Worm (Caenorhabditis elegans) whole organism, L3 larva: ENCODE measurements around the gene fbxb-90.

Experiments used
- ZK546.5 ChIP-seq: sonication (generic microtip); optimal IDR thresholded peaks from 2 replicates; lab custom pipeline; 2017; ENCODE audit warnings: missing biosample characterization, missing genetic modification characterization
- ama-1 ChIP-seq: fragments of 150-350 bp; optimal IDR thresholded peaks from 2 replicates; lab custom pipeline; 2018
- ceh-16 ChIP-seq: sonication (generic microtip); optimal IDR thresholded peaks from 2 replicates; lab custom pipeline; 2017; ENCODE audit warnings: missing biosample characterization, missing genetic modification characterization
- ceh-82 ChIP-seq: fragments of 150-350 bp; optimal IDR thresholded peaks from 2 replicates; lab custom pipeline; 2014; ENCODE audit warnings: missing biosample characterization, missing genetic modification characterization
- ceh-9 ChIP-seq: sonication (generic microtip); optimal IDR thresholded peaks from 2 replicates; lab custom pipeline; 2018; ENCODE audit warnings: missing biosample characterization, missing genetic modification characterization
- egl-27 ChIP-seq: sonication (generic microtip); optimal IDR thresholded peaks from 4 replicates; lab custom pipeline; 2017; ENCODE audit warnings: missing biosample characterization, missing genetic modification reagents, missing genetic modification characterization
- egl-5 ChIP-seq: fragments of 150-350 bp; optimal IDR thresholded peaks from 2 replicates; lab custom pipeline; 2017; ENCODE audit warnings: missing biosample characterization, missing genetic modification reagents, missing genetic modification characterization, inconsistent platforms
- elt-1 ChIP-seq: fragments of 150-350 bp; optimal IDR thresholded peaks from 2 replicates; lab custom pipeline; 2014; ENCODE audit warnings: missing biosample characterization, missing genetic modification characterization
- elt-2 ChIP-seq: sonication (generic microtip); optimal IDR thresholded peaks from 2 replicates; lab custom pipeline; 2016; ENCODE audit warnings: missing genetic modification reagents, mild to moderate bottlenecking, missing genetic modification characterization, missing compliant biosample characterization
- elt-3 ChIP-seq, 3 experiments: fragments of 150-350 bp in 1 of 3; sonication (generic microtip) in 2 of 3; optimal IDR thresholded peaks; 2 replicates in 2 of 3; 4 replicates in 1 of 3; lab custom pipeline; 2014 to 2017; ENCODE audit warnings: missing biosample characterization in 3 of 3, missing genetic modification characterization in 3 of 3
- eor-1 ChIP-seq, 2 experiments: fragments of 150-350 bp; optimal IDR thresholded peaks; 2 replicates each; lab custom pipeline; 2014 to 2018; ENCODE audit warnings: missing biosample characterization in 2 of 2, missing genetic modification characterization in 2 of 2
- fkh-10 ChIP-seq: sonication (generic microtip); optimal IDR thresholded peaks from 2 replicates; lab custom pipeline; 2017; ENCODE audit warnings: missing biosample characterization, missing genetic modification reagents, missing genetic modification characterization
- fkh-2 ChIP-seq: fragments of 150-350 bp; optimal IDR thresholded peaks from 2 replicates; lab custom pipeline; 2014; ENCODE audit warnings: missing biosample characterization, missing genetic modification reagents, missing genetic modification characterization
- hmg-11 ChIP-seq: sonication (generic microtip); optimal IDR thresholded peaks from 2 replicates; lab custom pipeline; 2016; ENCODE audit warnings: missing genetic modification characterization, missing compliant biosample characterization
- jun-1 ChIP-seq: fragments of 150-350 bp; optimal IDR thresholded peaks from 2 replicates; lab custom pipeline; 2014; ENCODE audit warnings: missing biosample characterization, missing genetic modification reagents, missing genetic modification characterization
- lin-15B ChIP-seq: fragments of 150-350 bp; optimal IDR thresholded peaks from 2 replicates; lab custom pipeline; 2014; ENCODE audit warnings: missing biosample characterization, missing genetic modification characterization
- lin-39 ChIP-seq: fragments of 150-350 bp; optimal IDR thresholded peaks from 2 replicates; lab custom pipeline; 2018; ENCODE audit warnings: missing biosample characterization, missing genetic modification reagents, missing genetic modification characterization
- lsy-12 ChIP-seq: sonication (generic microtip); optimal IDR thresholded peaks from 2 replicates; lab custom pipeline; 2016; ENCODE audit warnings: mild to moderate bottlenecking, missing genetic modification characterization, missing compliant biosample characterization
- nhr-11 ChIP-seq: fragments of 150-350 bp; optimal IDR thresholded peaks from 2 replicates; lab custom pipeline; 2014; ENCODE audit warnings: missing biosample characterization, missing genetic modification characterization
- nhr-23 ChIP-seq: fragments of 150-350 bp; optimal IDR thresholded peaks from 2 replicates; lab custom pipeline; 2014; ENCODE audit warnings: missing biosample characterization, missing genetic modification reagents, missing genetic modification characterization
- nhr-237 ChIP-seq: fragments of 150-350 bp; optimal IDR thresholded peaks from 2 replicates; lab custom pipeline; 2014; ENCODE audit warnings: missing biosample characterization, missing genetic modification characterization
- nhr-28 ChIP-seq: fragments of 150-350 bp; optimal IDR thresholded peaks from 2 replicates; lab custom pipeline; 2014; ENCODE audit warnings: missing biosample characterization, missing genetic modification characterization
- nhr-43 ChIP-seq: sonication (generic microtip); optimal IDR thresholded peaks from 2 replicates; lab custom pipeline; 2016; ENCODE audit warnings: mild to moderate bottlenecking, missing genetic modification characterization, missing compliant biosample characterization; ENCODE audit not compliant: poor library complexity, severe bottlenecking
- pha-4 ChIP-seq: fragments of 150-350 bp; optimal IDR thresholded peaks from 2 replicates; lab custom pipeline; 2014; ENCODE audit warnings: missing biosample characterization, missing genetic modification reagents, missing genetic modification characterization
- pqm-1 ChIP-seq: fragments of 150-350 bp; optimal IDR thresholded peaks from 2 replicates; lab custom pipeline; 2017; ENCODE audit warnings: missing biosample characterization, missing genetic modification characterization, inconsistent platforms
- sea-2 ChIP-seq: fragments of 150-350 bp; sonication (generic microtip); optimal IDR thresholded peaks from 4 replicates; lab custom pipeline; 2014; ENCODE audit warnings: missing biosample characterization, missing genetic modification reagents, missing genetic modification characterization
- snpc-4 ChIP-seq: fragments of 150-350 bp; optimal IDR thresholded peaks from 2 replicates; lab custom pipeline; 2014; ENCODE audit warnings: missing biosample characterization, missing genetic modification characterization
- tbx-2 ChIP-seq: sonication (generic microtip); optimal IDR thresholded peaks from 2 replicates; lab custom pipeline; 2016; ENCODE audit warnings: mild to moderate bottlenecking, missing genetic modification characterization, missing compliant biosample characterization
- unc-39 ChIP-seq: sonication (generic microtip); optimal IDR thresholded peaks from 4 replicates; lab custom pipeline; 2017; ENCODE audit warnings: missing biosample characterization, missing genetic modification characterization
- zag-1 ChIP-seq: fragments of 150-350 bp; optimal IDR thresholded peaks from 2 replicates; lab custom pipeline; 2014; ENCODE audit warnings: missing biosample characterization, missing genetic modification characterization
- ztf-11 ChIP-seq: fragments of 150-350 bp; optimal IDR thresholded peaks from 2 replicates; lab custom pipeline; 2014; ENCODE audit warnings: missing biosample characterization, missing genetic modification characterization

Gene fbxb-90

DNA sequence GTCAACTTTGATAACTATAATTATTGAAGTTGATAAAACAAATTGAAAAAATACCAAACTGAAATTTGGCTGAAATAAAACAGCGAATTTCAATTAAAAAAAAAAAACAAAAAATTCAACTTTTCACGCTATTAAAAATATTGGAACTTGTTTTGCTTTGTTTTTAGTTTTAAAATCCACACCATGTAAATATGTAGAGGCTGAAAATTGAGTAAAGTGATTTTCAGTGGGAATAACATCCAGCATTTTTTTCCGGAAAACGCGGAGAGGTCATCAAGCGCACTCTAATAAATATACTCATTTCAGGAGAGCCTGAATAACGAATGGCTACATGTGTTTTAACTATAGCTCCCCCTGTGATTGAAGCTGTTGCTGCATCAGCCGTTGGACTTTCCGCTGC is 5.0 kb upstream of the fbxb-90 start, which contains the start of gene rcd-1:
Gene rcd-1 (plus strand): TSS at position 301 of the 400 bp plus-strand sequence.
- no peak for TF ChIP-seq fkh-2 (tag; lab: Kevin White, UChicago)
- no peak for TF ChIP-seq jun-1 (tag; lab: Kevin White, UChicago)
- no peak for TF ChIP-seq egl-5 (tag; lab: Kevin White, UChicago)
- TF ChIP-seq lsy-12 (tag; lab: Kevin White, UChicago): no peak
- TF ChIP-seq ceh-82: no peak
- no peak for TF ChIP-seq elt-1
- no peak for TF ChIP-seq nhr-43
- no peak for TF ChIP-seq pqm-1
- TF ChIP-seq nhr-23 (tag; lab: Kevin White, UChicago): no peak
- TF ChIP-seq lin-39 (tag; lab: Kevin White, UChicago): no peak
- TF ChIP-seq ztf-11 (tag; lab: Kevin White, UChicago): no peak
- TF ChIP-seq nhr-28 (tag; lab: Kevin White, UChicago): no peak
- no peak for TF ChIP-seq tbx-2 (tag; lab: Kevin White, UChicago)
- TF ChIP-seq elt-2: no peak

DNA sequence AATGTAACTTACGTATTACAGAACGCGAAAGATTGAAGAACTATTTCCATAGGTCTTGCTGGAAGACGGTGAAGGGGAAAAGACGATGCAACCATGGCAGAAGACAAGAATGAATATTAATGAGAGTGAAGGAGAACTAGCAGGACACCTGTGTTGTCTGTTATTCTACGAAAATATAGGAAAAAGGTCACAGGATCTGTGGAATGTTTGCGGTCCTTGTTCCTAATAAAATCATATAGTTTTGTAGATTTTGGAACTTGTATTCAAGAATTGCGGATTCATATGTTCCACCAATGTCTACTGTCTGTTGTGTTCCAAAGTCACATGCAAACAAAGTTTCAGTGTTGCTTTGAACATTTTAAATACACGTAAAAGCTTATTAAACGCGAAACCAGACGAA is 3.6 kb upstream of the fbxb-90 start, which contains the start of gene sdz-11:
Gene sdz-11 (minus strand): TSS at position 101 of the 400 bp plus-strand sequence.
- TF ChIP-seq elt-3 (tag; optimal IDR thresholded peaks at IDR 0.05; lab: Kevin White, UChicago) (no peak), ceh-16 (tag; lab: Kevin White, UChicago) (no peak), sea-2 (GFP tag; lab: Kevin White, UChicago) (no peak), zag-1 (no peak)

ce11 chrII:3750685-3751084 is 2.1 kb upstream of the fbxb-90 start, which contains the start of gene fbxb-91:
Gene fbxb-91, minus strand, starts transcription at chrII:3750785.
- TF ChIP-seq lin-15B (tag; lab: Kevin White, UChicago): no peak
- no peak for TF ChIP-seq nhr-11
- TF ChIP-seq nhr-237: no peak
- no peak for TF ChIP-seq snpc-4 (tag; lab: Kevin White, UChicago)
- TF ChIP-seq nhr-28 (tag; lab: Kevin White, UChicago): no peak
- no peak for TF ChIP-seq unc-39 (tag; lab: Kevin White, UChicago)
- no peak for TF ChIP-seq pqm-1
- TF ChIP-seq zag-1: no peak
- TF ChIP-seq ceh-9 (tag; lab: Kevin White, UChicago): no peak
- TF ChIP-seq egl-27: no peak
- TF ChIP-seq elt-3 (tag; optimal IDR thresholded peaks at IDR 0.05; lab: Kevin White, UChicago): no peak

ce11 chrII:3747405-3747804 is 1.2 kb downstream of the fbxb-90 start, which contains the start of gene fbxb-92:
Gene fbxb-92, minus strand, starts transcription at chrII:3747505.
- no peak for TF ChIP-seq ama-1 (lab: Kevin White, UChicago)
- TF ChIP-seq egl-27: no peak
- TF ChIP-seq ceh-9 (tag; lab: Kevin White, UChicago): no peak
- no peak for TF ChIP-seq lin-39 (tag; lab: Kevin White, UChicago)
- TF ChIP-seq, all 47 proteins: peak for 0

DNA sequence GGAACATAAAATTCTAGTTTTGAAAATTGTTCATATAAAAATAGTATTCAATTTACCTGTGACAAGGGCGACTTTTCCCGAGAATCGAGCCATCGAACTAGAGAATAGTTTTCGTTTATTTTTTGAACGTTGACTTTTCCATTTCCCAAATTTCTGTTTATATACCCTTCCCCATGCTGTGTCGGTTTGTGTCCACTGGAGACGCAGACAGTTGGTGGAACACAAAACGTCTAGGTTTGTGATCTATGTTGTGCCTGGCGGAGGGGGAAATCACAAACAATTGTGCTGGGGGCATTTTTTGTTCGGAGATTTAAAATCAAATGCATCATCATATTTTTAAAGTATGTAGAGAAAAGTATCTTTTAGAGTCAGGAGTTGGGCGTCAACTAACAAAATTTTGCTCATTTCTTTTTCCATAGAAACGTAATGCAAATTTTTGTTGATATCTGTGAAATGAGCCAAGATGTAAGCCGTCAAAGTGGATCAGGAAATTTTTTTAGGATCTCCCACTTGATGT is 4.9 kb downstream of the fbxb-90 start, which contains the start of gene nta-1:
Gene nta-1 (minus strand): TSS at position 131 of the 517 bp plus-strand sequence.
- TF ChIP-seq elt-2 (peak; percentile 24), fkh-2 (tag; lab: Kevin White, UChicago) (no peak), lin-39 (tag; lab: Kevin White, UChicago) (no peak), hmg-11 (tag; lab: Kevin White, UChicago) (no peak), pqm-1 (peak; percentile 51), pha-4 (tag; lab: Kevin White, UChicago) (peak; percentile 76)

DNA sequence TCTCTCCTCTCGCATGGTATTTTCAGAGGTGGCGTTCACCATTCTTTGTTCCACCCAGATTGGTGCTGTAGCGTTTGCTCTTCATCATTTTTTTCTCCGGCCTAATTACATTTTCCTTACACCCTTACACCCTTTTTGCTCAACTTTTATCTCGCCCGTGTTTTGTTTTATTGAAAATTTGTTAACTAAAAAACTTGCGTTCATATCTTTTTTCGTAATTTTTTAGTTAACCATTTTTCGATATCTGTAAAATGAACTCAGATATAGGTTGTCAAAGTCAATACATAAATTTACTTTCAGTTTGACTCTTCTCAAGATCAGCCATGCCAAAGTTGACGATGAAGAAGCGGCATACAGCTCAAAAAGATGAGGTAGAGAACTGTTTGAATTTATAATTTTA is 7.0 kb downstream of the fbxb-90 start, which contains the start of gene F12E12.1:
Gene F12E12.1 (plus strand): TSS at position 301 of the 400 bp plus-strand sequence.
- TF ChIP-seq fkh-10 (GFP tag; lab: Kevin White, UChicago) (no peak), jun-1 (tag; lab: Kevin White, UChicago) (no peak), eor-1 (tag; optimal IDR thresholded peaks at IDR 0.05; lab: Kevin White, UChicago) (no peak), lsy-12 (tag; lab: Kevin White, UChicago) (no peak), lin-39 (tag; lab: Kevin White, UChicago) (no peak), hmg-11 (tag; lab: Kevin White, UChicago) (no peak), ZK546.5 (tag; lab: Kevin White, UChicago) (no peak)
